Fruit fly (Drosophila melanogaster) whole organism, embryonic: Measurements from ENCODE around the gene mdu.

Source experiments
- C15 ChIP-seq: fragments of 200-800 bp; sonication (Bioruptor generic); IDR thresholded peaks from 3 replicates; pipeline ENCODE4 v1.3.6; 2022; ENCODE audit warnings: missing biosample characterization, missing genetic modification characterization
- CG1024 ChIP-seq: fragments of 200-800 bp; sonication (Bioruptor generic); IDR thresholded peaks from 2 replicates; pipeline ENCODE4 v1.3.6; 2022; ENCODE audit warnings: missing biosample characterization, missing genetic modification characterization
- CG10366 ChIP-seq: fragments of 200-800 bp; sonication (Bioruptor generic); IDR thresholded peaks from 2 replicates; pipeline ENCODE4 v1.3.6; 2022; ENCODE audit warnings: missing biosample characterization, missing genetic modification characterization
- CG11247 ChIP-seq: fragments of 200-800 bp; sonication (Bioruptor generic); IDR thresholded peaks from 2 replicates; pipeline ENCODE4 v1.3.6; 2022; ENCODE audit warnings: missing biosample characterization, missing genetic modification characterization
- CG13296 ChIP-seq: fragments of 200-800 bp; sonication (Bioruptor generic); optimal IDR thresholded peaks from 3 replicates; lab custom pipeline; 2018; ENCODE audit warnings: missing biosample characterization, mild to moderate bottlenecking, missing genetic modification characterization
- CG14860 ChIP-seq: fragments of 200-800 bp; sonication (Bioruptor generic); IDR thresholded peaks from 3 replicates; pipeline ENCODE4 v1.3.6; 2022; ENCODE audit warnings: missing biosample characterization, missing genetic modification characterization; ENCODE audit not compliant: partially characterized antibody
- CG15073 ChIP-seq: fragments of 200-800 bp; sonication (Bioruptor generic); optimal IDR thresholded peaks from 2 replicates; lab custom pipeline; 2016; ENCODE audit warnings: missing biosample characterization, missing genetic modification characterization
- CG15601 ChIP-seq: fragments of 200-800 bp; sonication (Bioruptor generic); optimal IDR thresholded peaks from 3 replicates; lab custom pipeline; 2019; ENCODE audit warnings: missing biosample characterization, mild to moderate bottlenecking, missing genetic modification characterization, moderate library complexity
- CG1602 ChIP-seq: fragments of 200-800 bp; sonication (Bioruptor generic); optimal IDR thresholded peaks from 3 replicates; lab custom pipeline; 2016; ENCODE audit warnings: missing biosample characterization, missing genetic modification characterization
- CG31441 ChIP-seq: fragments of 200-800 bp; sonication (Bioruptor generic); IDR thresholded peaks from 2 replicates; pipeline ENCODE4 v1.3.6; 2022; ENCODE audit warnings: missing biosample characterization, missing genetic modification characterization
- CG3163 ChIP-seq: fragments of 200-800 bp; sonication (Bioruptor generic); optimal IDR thresholded peaks from 3 replicates; lab custom pipeline; 2016; ENCODE audit warnings: missing biosample characterization, missing genetic modification characterization
- CG4328 ChIP-seq: fragments of 200-800 bp; sonication (Bioruptor generic); optimal IDR thresholded peaks from 3 replicates; lab custom pipeline; 2017; ENCODE audit warnings: missing biosample characterization, missing genetic modification reagents, missing genetic modification characterization
- CG4424 ChIP-seq: fragments of 200-800 bp; sonication (Bioruptor generic); optimal IDR thresholded peaks from 3 replicates; lab custom pipeline; 2016; ENCODE audit warnings: missing biosample characterization, missing genetic modification characterization
- CG6813 ChIP-seq: fragments of 200-800 bp; sonication (Bioruptor generic); optimal IDR thresholded peaks from 2 replicates; lab custom pipeline; 2017; ENCODE audit warnings: missing biosample characterization, missing genetic modification characterization, mild to moderate bottlenecking, moderate library complexity, missing genetic modification reagents
- CG7839 ChIP-seq: fragments of 200-800 bp; sonication (Bioruptor generic); optimal IDR thresholded peaks from 3 replicates; lab custom pipeline; 2018; ENCODE audit warnings: missing biosample characterization, mild to moderate bottlenecking, missing genetic modification characterization, moderate library complexity
- CG7928 ChIP-seq: fragments of 200-800 bp; sonication (Bioruptor generic); optimal IDR thresholded peaks from 2 replicates; lab custom pipeline; 2017; ENCODE audit warnings: missing biosample characterization, mild to moderate bottlenecking, missing genetic modification characterization
- CG7963 ChIP-seq: fragments of 200-800 bp; sonication (Bioruptor generic); IDR thresholded peaks from 3 replicates; pipeline ENCODE4 v1.3.6; 2022; ENCODE audit warnings: missing biosample characterization, missing genetic modification characterization; ENCODE audit not compliant: partially characterized antibody
- CG7987 ChIP-seq: fragments of 200-800 bp; sonication (Bioruptor generic); optimal IDR thresholded peaks from 2 replicates; lab custom pipeline; 2018; ENCODE audit warnings: missing biosample characterization, mild to moderate bottlenecking, missing genetic modification characterization, moderate library complexity
- CG8359 ChIP-seq: fragments of 200-800 bp; sonication (Bioruptor generic); optimal IDR thresholded peaks from 2 replicates; lab custom pipeline; 2017; ENCODE audit warnings: missing biosample characterization, mild to moderate bottlenecking, missing genetic modification characterization, borderline replicate concordance
- CG9215 ChIP-seq: fragments of 200-800 bp; sonication (Bioruptor generic); IDR thresholded peaks from 2 replicates; pipeline ENCODE4 v1.3.6; 2022; ENCODE audit warnings: missing biosample characterization, missing genetic modification characterization
- CG9876 ChIP-seq: fragments of 200-800 bp; sonication (Bioruptor generic); optimal IDR thresholded peaks from 2 replicates; lab custom pipeline; 2016; ENCODE audit warnings: missing biosample characterization, missing genetic modification characterization
- D ChIP-seq, 2 experiments: fragments of 200-800 bp in 1 of 2; fragments of >200 bp in 1 of 2; sonication (Bioruptor generic) in 1 of 2; optimal IDR thresholded peaks; 2 replicates in 1 of 2; 3 replicates in 1 of 2; lab custom pipeline; 2017; ENCODE audit warnings: mild to moderate bottlenecking in 1 of 2, missing biosample characterization in 1 of 2, missing genetic modification characterization in 1 of 2, missing genetic modification reagents in 1 of 2
- Dbx ChIP-seq: fragments of 200-800 bp; sonication (Bioruptor generic); IDR thresholded peaks from 3 replicates; pipeline ENCODE4 v1.3.6; 2022; ENCODE audit warnings: missing biosample characterization, missing genetic modification characterization
- Fer1 ChIP-seq: fragments of 200-800 bp; sonication (Bioruptor generic); optimal IDR thresholded peaks from 2 replicates; lab custom pipeline; 2017; ENCODE audit warnings: missing biosample characterization, mild to moderate bottlenecking, missing genetic modification characterization
- HLH4C ChIP-seq: fragments of 200-800 bp; sonication (Bioruptor generic); IDR thresholded peaks from 3 replicates; pipeline ENCODE4 v1.3.6; 2022; ENCODE audit warnings: missing biosample characterization, missing genetic modification characterization; ENCODE audit not compliant: partially characterized antibody
- Hmr ChIP-seq: fragments of 200-800 bp; sonication (Bioruptor generic); optimal IDR thresholded peaks from 3 replicates; lab custom pipeline; 2017; ENCODE audit warnings: mild to moderate bottlenecking, missing biosample characterization, missing genetic modification reagents, missing genetic modification characterization
- Mrtf ChIP-seq: fragments of 200-800 bp; sonication (Bioruptor generic); IDR thresholded peaks from 3 replicates; pipeline ENCODE4 v1.3.6; 2022; ENCODE audit warnings: missing biosample characterization, missing genetic modification characterization
- Pdp1 ChIP-seq, 2 experiments: fragments of 200-800 bp; sonication (Bioruptor generic); optimal IDR thresholded peaks; 3 replicates each; lab custom pipeline; 2016; ENCODE audit warnings: missing biosample characterization in 2 of 2, missing genetic modification characterization in 2 of 2, mild to moderate bottlenecking in 1 of 2, moderate library complexity in 1 of 2
- Rx ChIP-seq: fragments of 200-800 bp; sonication (Bioruptor generic); IDR thresholded peaks from 2 replicates; pipeline ENCODE4 v1.3.6; 2022; ENCODE audit warnings: missing biosample characterization, missing genetic modification characterization
- Six4 ChIP-seq: fragments of 200-800 bp; sonication (Bioruptor generic); optimal IDR thresholded peaks from 2 replicates; lab custom pipeline; 2016; ENCODE audit warnings: missing biosample characterization, missing genetic modification characterization
- Sry-δ ChIP-seq: fragments of 200-800 bp; sonication (Bioruptor generic); optimal IDR thresholded peaks from 2 replicates; lab custom pipeline; 2016; ENCODE audit warnings: missing biosample characterization, missing genetic modification characterization
- Xbp1 ChIP-seq: fragments of 200-800 bp; sonication (Bioruptor generic); optimal IDR thresholded peaks from 3 replicates; lab custom pipeline; 2016; ENCODE audit warnings: missing biosample characterization, mild to moderate bottlenecking, missing genetic modification characterization
- al ChIP-seq: fragments of 200-800 bp; sonication (Bioruptor generic); IDR thresholded peaks from 2 replicates; pipeline ENCODE4 v1.3.6; 2022; ENCODE audit warnings: missing biosample characterization, missing genetic modification characterization
- ase ChIP-seq: fragments of 200-800 bp; sonication (Bioruptor generic); IDR thresholded peaks from 3 replicates; pipeline ENCODE4 v1.3.6; 2022; ENCODE audit warnings: missing biosample characterization, missing genetic modification characterization
- bbx ChIP-seq: fragments of 200-800 bp; sonication (Bioruptor generic); IDR thresholded peaks from 2 replicates; pipeline ENCODE4 v1.3.6; 2022; ENCODE audit warnings: missing biosample characterization, missing genetic modification characterization; ENCODE audit not compliant: partially characterized antibody
- bigmax ChIP-seq: fragments of 200-800 bp; sonication (Bioruptor generic); optimal IDR thresholded peaks from 2 replicates; lab custom pipeline; 2018; ENCODE audit warnings: missing biosample characterization, mild to moderate bottlenecking, missing genetic modification characterization
- dpn ChIP-seq, 2 experiments: fragments of 200-800 bp; sonication (Bioruptor generic); optimal IDR thresholded peaks; 3 replicates each; lab custom pipeline; 2016; ENCODE audit warnings: missing biosample characterization in 2 of 2, missing genetic modification characterization in 2 of 2
- eyg ChIP-seq: fragments of 200-800 bp; sonication (Bioruptor generic); optimal IDR thresholded peaks from 3 replicates; lab custom pipeline; 2016; ENCODE audit warnings: missing biosample characterization, missing genetic modification characterization
- gsb-n ChIP-seq: fragments of 200-800 bp; sonication (Bioruptor generic); optimal IDR thresholded peaks from 3 replicates; lab custom pipeline; 2018; ENCODE audit warnings: missing biosample characterization, mild to moderate bottlenecking, missing genetic modification characterization
- jigr1 ChIP-seq: fragments of 200-800 bp; sonication (Bioruptor generic); IDR thresholded peaks from 3 replicates; pipeline ENCODE4 v1.3.6; 2022; ENCODE audit warnings: missing biosample characterization, missing genetic modification characterization
- ken ChIP-seq: fragments of 200-800 bp; sonication (Bioruptor generic); IDR thresholded peaks from 3 replicates; pipeline ENCODE4 v1.3.6; 2022; ENCODE audit warnings: missing biosample characterization, missing genetic modification characterization
- klu ChIP-seq: fragments of 200-800 bp; sonication (Bioruptor generic); IDR thresholded peaks from 2 replicates; pipeline ENCODE4 v1.3.6; 2022; ENCODE audit warnings: missing biosample characterization, missing genetic modification characterization
- nmo ChIP-seq: fragments of 200-800 bp; sonication (Bioruptor generic); optimal IDR thresholded peaks from 2 replicates; lab custom pipeline; 2018; ENCODE audit warnings: missing biosample characterization, mild to moderate bottlenecking, missing genetic modification characterization, moderate library complexity
- pb ChIP-seq: fragments of 200-800 bp; sonication (Bioruptor generic); optimal IDR thresholded peaks from 3 replicates; lab custom pipeline; 2016; ENCODE audit warnings: missing biosample characterization, missing genetic modification characterization
- row ChIP-seq: fragments of 200-800 bp; sonication (Bioruptor generic); IDR thresholded peaks from 3 replicates; pipeline ENCODE4 v1.3.6; 2022; ENCODE audit warnings: missing biosample characterization, missing genetic modification characterization
- stc ChIP-seq: fragments of 200-800 bp; sonication (Bioruptor generic); IDR thresholded peaks from 2 replicates; pipeline ENCODE4 v1.3.6; 2022; ENCODE audit warnings: missing biosample characterization, missing genetic modification characterization
- wek ChIP-seq: fragments of 200-800 bp; sonication (Bioruptor generic); optimal IDR thresholded peaks from 3 replicates; lab custom pipeline; 2018; ENCODE audit warnings: missing biosample characterization, mild to moderate bottlenecking, missing genetic modification characterization, moderate library complexity

The mdu gene

DNA sequence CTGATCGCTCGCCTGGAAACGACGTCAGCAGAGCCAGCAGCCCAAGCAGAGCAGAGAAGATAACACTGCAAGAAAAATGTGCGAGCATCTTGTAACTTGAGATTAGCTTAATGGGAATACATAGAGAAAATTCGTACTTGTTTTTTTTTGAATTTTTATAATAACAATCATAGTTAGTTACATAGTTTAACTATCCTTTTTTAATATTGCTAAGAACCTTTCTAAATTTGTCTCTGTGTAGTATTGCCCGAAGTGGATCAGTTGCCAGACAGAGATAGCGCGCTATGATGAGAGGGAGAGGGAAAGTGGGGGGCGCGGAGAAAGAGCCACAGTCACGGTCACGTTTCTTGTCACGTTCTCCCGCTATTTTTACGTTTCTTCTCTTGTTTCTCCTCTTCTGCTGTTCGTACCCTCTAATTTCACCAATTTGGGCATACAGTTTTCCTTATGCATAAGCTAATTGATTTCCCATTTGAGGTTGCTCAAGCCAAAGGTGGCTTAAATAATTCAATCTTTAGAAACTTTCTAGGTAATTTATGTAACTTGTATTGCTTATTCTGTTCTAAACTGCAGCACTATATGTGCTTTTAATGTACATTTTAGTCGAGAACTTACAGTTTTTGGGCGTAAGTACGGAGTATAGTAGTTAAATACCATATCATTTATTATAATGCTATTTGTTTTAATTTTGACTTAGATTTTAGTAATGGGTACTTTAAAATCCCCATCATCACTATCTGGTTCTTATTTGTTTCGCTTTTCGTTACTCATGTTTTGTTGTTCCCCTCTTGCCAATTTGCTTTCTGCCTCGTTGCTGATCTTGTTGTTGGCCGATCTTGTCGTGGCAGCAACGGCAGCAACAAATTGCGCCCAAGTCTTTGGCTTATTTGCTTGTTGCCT is 14.0 kb downstream of the mdu start (continued):
- TF ChIP-seq bbx (GFP tag; lab: Robert Waterston, UW) (no peak), CG7963 (GFP tag; lab: Robert Waterston, UW) (no peak), CG10366 (GFP tag; lab: Robert Waterston, UW) (peak; percentile 77), ase (GFP tag; lab: Robert Waterston, UW) (peak; percentile 58; the same call in 1 of the 3 replicates), Xbp1 (GFP tag; lab: Kevin White, UChicago) (peak; percentile 69), CG9215 (GFP tag; lab: Robert Waterston, UW) (peak; percentile 53), CG3163 (GFP tag; lab: Kevin White, UChicago) (no peak), CG8359 (GFP tag; lab: Kevin White, UChicago) (peak; percentile 59), CG7987 (GFP tag; lab: Kevin White, UChicago) (peak; percentile 25), klu (GFP tag; lab: Robert Waterston, UW) (peak; percentile 60; the same call in 1 of the 2 replicates), CG1602 (GFP tag; lab: Kevin White, UChicago) (peak; percentile 70), Fer1 (GFP tag; lab: Kevin White, UChicago) (peak; percentile 60), row (GFP tag; lab: Robert Waterston, UW) (peak; percentile 85), eyg (GFP tag; lab: Kevin White, UChicago) (no peak), Dbx (GFP tag; lab: Robert Waterston, UW) (peak; percentile 63; the same call in 1 of the 3 replicates), Six4 (GFP tag; lab: Kevin White, UChicago) (peak; percentile 82), Mrtf (peak; percentile 52; the same call in 2 of the 3 replicates), CG11247 (GFP tag; lab: Robert Waterston, UW) (peak; percentile 51), Hmr (GFP tag; lab: Kevin White, UChicago) (peak; percentile 51), CG4424 (peak; percentile 87), CG14860 (no peak), stc (peak; percentile 59), gsb-n (tag; lab: Kevin White, UChicago) (peak; percentile 85), nmo (peak; percentile 90), jigr1 (GFP tag; lab: Robert Waterston, UW) (0 out of 3 replicates have a peak, but pooled peaks have one; percentile 47), CG7928 (GFP tag; lab: Kevin White, UChicago) (no peak), HLH4C (GFP tag; lab: Robert Waterston, UW) (no peak), Pdp1 (GFP tag; optimal IDR thresholded peaks at IDR 0.05; lab: Kevin White, UChicago) (peak; percentile 78 to 81), CG1024 (peak; percentile 66; the same call in 1 of the 2 replicates), CG7839 (tag; lab: Kevin White, UChicago) (peak; percentile 83), CG15601 (peak; percentile 79), Rx (0 out of 2 replicates have a peak, but pooled peaks have one; percentile 19), Sry-δ (GFP tag; lab: Kevin White, UChicago) (peak; percentile 38), wek (GFP tag; lab: Kevin White, UChicago) (no peak), bigmax (no peak), CG15073 (peak; percentile 65), al (GFP tag; lab: Robert Waterston, UW) (0 out of 2 replicates have a peak, but pooled peaks have one; percentile 37), ken (peak; percentile 69), CG4328 (GFP tag; lab: Kevin White, UChicago) (peak; percentile 50), C15 (GFP tag; lab: Robert Waterston, UW) (0 out of 3 replicates have a peak, but pooled peaks have one; percentile 55), dpn (GFP tag; optimal IDR thresholded peaks at IDR 0.05; lab: Kevin White, UChicago) (peak; percentile 75), CG31441 (peak; percentile 84), pb (GFP tag; lab: Kevin White, UChicago) (peak; percentile 12), CG6813 (peak; percentile 55), D (optimal IDR thresholded peaks at IDR 0.05; lab: Kevin White, UChicago) (no peak), D (GFP tag; optimal IDR thresholded peaks at IDR 0.05; lab: Kevin White, UChicago) (peak; percentile 83), CG13296 (peak; percentile 40), CG9876 (GFP tag; lab: Kevin White, UChicago) (peak; percentile 9)
